Fruit fly (Drosophila melanogaster) whole organism, prepupa: ENCODE measurements around the gene CG3566.

Experiments used
- CG3032 ChIP-seq: fragments of 200-800 bp; optimal IDR thresholded peaks from 2 replicates; lab custom pipeline; 2019; ENCODE audit warnings: missing biosample characterization, mild to moderate bottlenecking, missing genetic modification characterization, moderate library complexity
- Sox15 ChIP-seq: fragments of 200-800 bp; sonication (Bioruptor generic); optimal IDR thresholded peaks from 3 replicates; lab custom pipeline; 2016; ENCODE audit warnings: missing biosample characterization, missing genetic modification characterization

- no peak for TF ChIP-seq CG3032 (tag; lab: Kevin White, UChicago)
- TF ChIP-seq Sox15 (GFP tag; lab: Kevin White, UChicago), result no peak
Measured at dm6 chrX:6310408-6310807, 33.9 kb upstream of the CG3566 start.
